Worm (Caenorhabditis elegans) whole organism, mixed stage, embryonic: ENCODE measurements around the gene srh-46.

Experiments used
- M03D4.4 ChIP-seq: sonication (generic microtip); optimal IDR thresholded peaks from 2 replicates; lab custom pipeline; 2017; ENCODE audit warnings: mild to moderate bottlenecking, missing genetic modification characterization, missing compliant biosample characterization
- blmp-1 ChIP-seq: fragments of 150-350 bp; optimal IDR thresholded peaks from 2 replicates; lab custom pipeline; 2014; ENCODE audit warnings: missing biosample characterization, missing genetic modification characterization
- ceh-39 ChIP-seq: fragments of 150-350 bp; optimal IDR thresholded peaks from 2 replicates; lab custom pipeline; 2014; ENCODE audit warnings: missing biosample characterization, missing genetic modification characterization
- ceh-43 ChIP-seq: fragments of 200-800 bp; sonication (Bioruptor generic); optimal IDR thresholded peaks from 2 replicates; lab custom pipeline; 2018; ENCODE audit warnings: mild to moderate bottlenecking, missing genetic modification characterization, moderate library complexity, missing compliant biosample characterization
- ceh-83 ChIP-seq: fragments of 200-800 bp; sonication (Bioruptor generic); optimal IDR thresholded peaks from 2 replicates; lab custom pipeline; 2018; ENCODE audit warnings: mild to moderate bottlenecking, missing genetic modification characterization, missing compliant biosample characterization
- ces-1 ChIP-seq: fragments of 150-350 bp; optimal IDR thresholded peaks from 2 replicates; lab custom pipeline; 2014; ENCODE audit warnings: missing biosample characterization, missing genetic modification reagents, missing genetic modification characterization
- cnd-1 ChIP-seq: fragments of 200-800 bp; sonication (Bioruptor generic); optimal IDR thresholded peaks from 2 replicates; lab custom pipeline; 2018; ENCODE audit warnings: mild to moderate bottlenecking, missing genetic modification characterization, missing compliant biosample characterization
- drap-1 ChIP-seq: fragments of 200-800 bp; sonication (Bioruptor generic); optimal IDR thresholded peaks from 3 replicates; lab custom pipeline; 2018; ENCODE audit warnings: mild to moderate bottlenecking, missing genetic modification characterization, missing compliant biosample characterization
- elt-1 ChIP-seq: sonication (generic microtip); optimal IDR thresholded peaks from 2 replicates; lab custom pipeline; 2017; ENCODE audit warnings: missing genetic modification characterization, mild to moderate bottlenecking, missing compliant biosample characterization, antibody characterized with exemption, moderate library complexity, borderline replicate concordance; ENCODE audit not compliant: insufficient read depth
- elt-3 ChIP-seq: fragments of 150-350 bp; optimal IDR thresholded peaks from 2 replicates; lab custom pipeline; 2014; ENCODE audit warnings: missing biosample characterization, missing genetic modification characterization
- flh-1 ChIP-seq: fragments of 200-800 bp; sonication (Bioruptor generic); optimal IDR thresholded peaks from 2 replicates; lab custom pipeline; 2018; ENCODE audit warnings: mild to moderate bottlenecking, missing genetic modification characterization, moderate library complexity, missing compliant biosample characterization
- ham-2 ChIP-seq: fragments of 200-800 bp; sonication (Bioruptor generic); optimal IDR thresholded peaks from 2 replicates; lab custom pipeline; 2018; ENCODE audit warnings: mild to moderate bottlenecking, missing genetic modification characterization, missing compliant biosample characterization
- hlh-1 ChIP-seq: fragments of 150-350 bp; optimal IDR thresholded peaks from 2 replicates; lab custom pipeline; 2014; ENCODE audit warnings: missing biosample characterization, missing genetic modification reagents, missing genetic modification characterization
- lin-13 ChIP-seq: fragments of 150-350 bp; optimal IDR thresholded peaks from 2 replicates; lab custom pipeline; 2014; ENCODE audit warnings: missing biosample characterization, missing genetic modification characterization
- lin-32 ChIP-seq: fragments of 200-800 bp; sonication (Bioruptor generic); optimal IDR thresholded peaks from 2 replicates; lab custom pipeline; 2018; ENCODE audit warnings: mild to moderate bottlenecking, missing genetic modification characterization, missing compliant biosample characterization
- lsy-2 ChIP-seq: fragments of 150-350 bp; optimal IDR thresholded peaks from 2 replicates; lab custom pipeline; 2014; ENCODE audit warnings: missing biosample characterization, missing genetic modification characterization
- mab-5 ChIP-seq: fragments of 150-350 bp; optimal IDR thresholded peaks from 2 replicates; lab custom pipeline; 2014; ENCODE audit warnings: missing biosample characterization, missing genetic modification characterization
- mep-1 ChIP-seq: fragments of 150-350 bp; optimal IDR thresholded peaks from 2 replicates; lab custom pipeline; 2017; ENCODE audit warnings: missing biosample characterization, missing genetic modification reagents, missing genetic modification characterization, inconsistent platforms
- mls-2 ChIP-seq: sonication (generic microtip); optimal IDR thresholded peaks from 2 replicates; lab custom pipeline; 2016; ENCODE audit warnings: mild to moderate bottlenecking, missing genetic modification characterization, moderate library complexity, missing compliant biosample characterization
- nhr-2 ChIP-seq: fragments of 150-350 bp; optimal IDR thresholded peaks from 2 replicates; lab custom pipeline; 2014; ENCODE audit warnings: missing biosample characterization, missing genetic modification characterization
- nhr-237 ChIP-seq: fragments of 150-350 bp; optimal IDR thresholded peaks from 2 replicates; lab custom pipeline; 2014; ENCODE audit warnings: missing biosample characterization, missing genetic modification characterization
- nhr-28 ChIP-seq: fragments of 150-350 bp; optimal IDR thresholded peaks from 2 replicates; lab custom pipeline; 2014; ENCODE audit warnings: missing biosample characterization, missing genetic modification characterization
- nhr-76 ChIP-seq: sonication (generic microtip); optimal IDR thresholded peaks from 2 replicates; lab custom pipeline; 2017; ENCODE audit warnings: missing biosample characterization, missing genetic modification characterization
- pha-4 ChIP-seq: fragments of 150-350 bp; optimal IDR thresholded peaks from 2 replicates; lab custom pipeline; 2018; ENCODE audit warnings: missing biosample characterization, missing genetic modification reagents, missing genetic modification characterization
- sem-2 ChIP-seq: fragments of 200-800 bp; sonication (Bioruptor generic); optimal IDR thresholded peaks from 2 replicates; lab custom pipeline; 2018; ENCODE audit warnings: mild to moderate bottlenecking, missing genetic modification characterization, missing compliant biosample characterization
- snpc-4 ChIP-seq: fragments of 150-350 bp; optimal IDR thresholded peaks from 2 replicates; lab custom pipeline; 2014; ENCODE audit warnings: missing biosample characterization, missing genetic modification characterization
- sptf-1 ChIP-seq: sonication (generic microtip); optimal IDR thresholded peaks from 2 replicates; lab custom pipeline; 2017; ENCODE audit warnings: mild to moderate bottlenecking, missing genetic modification characterization, moderate library complexity, missing compliant biosample characterization
- tbx-8 ChIP-seq: fragments of 200-800 bp; sonication (Bioruptor generic); optimal IDR thresholded peaks from 2 replicates; lab custom pipeline; 2018; ENCODE audit warnings: mild to moderate bottlenecking, missing genetic modification characterization, moderate library complexity, missing compliant biosample characterization
- unc-120 ChIP-seq: sonication (generic microtip); optimal IDR thresholded peaks from 2 replicates; lab custom pipeline; 2017; ENCODE audit warnings: missing genetic modification characterization, missing compliant biosample characterization; ENCODE audit not compliant: poor library complexity, severe bottlenecking
- unc-39 ChIP-seq: fragments of 150-350 bp; optimal IDR thresholded peaks from 2 replicates; lab custom pipeline; 2014; ENCODE audit warnings: missing biosample characterization, missing genetic modification characterization
- zip-8 ChIP-seq: fragments of 150-350 bp; optimal IDR thresholded peaks from 2 replicates; lab custom pipeline; 2014; ENCODE audit warnings: missing biosample characterization, missing genetic modification characterization
- ztf-11 ChIP-seq: fragments of 150-350 bp; optimal IDR thresholded peaks from 2 replicates; lab custom pipeline; 2014; ENCODE audit warnings: missing biosample characterization, missing genetic modification characterization

The srh-46 gene

DNA sequence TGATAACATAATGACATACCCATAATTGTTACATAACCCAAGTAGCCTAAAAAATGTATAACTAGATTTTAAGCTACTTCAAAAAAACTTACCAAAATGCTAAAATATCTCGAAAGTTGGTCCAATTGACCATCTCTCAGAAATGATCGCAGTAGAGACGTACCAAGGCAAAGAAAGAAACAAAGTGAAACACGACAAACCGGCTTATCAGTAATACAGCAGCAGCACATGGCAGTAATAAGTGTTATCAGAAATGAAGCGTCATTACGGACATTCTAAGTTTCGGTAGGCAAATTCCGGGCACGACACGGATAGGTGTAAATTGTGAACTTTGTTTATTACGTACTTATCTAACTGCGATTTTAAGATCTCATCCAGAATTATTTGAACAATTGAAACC is 37.2 kb downstream of the srh-46 start, which contains the start of gene cln-3.1:
TSS of gene cln-3.1 (minus strand) at position 171 of the 400 bp plus-strand sequence.
- TF ChIP-seq pha-4 (tag; lab: Kevin White, UChicago) (no peak), ceh-39 (tag; lab: Kevin White, UChicago) (no peak), flh-1 (GFP tag; lab: Kevin White, UChicago) (no peak), sptf-1 (no peak), unc-39 (tag; lab: Kevin White, UChicago) (no peak), ceh-83 (no peak), ztf-11 (tag; lab: Kevin White, UChicago) (no peak), ces-1 (GFP tag; lab: Kevin White, UChicago) (no peak), sem-2 (no peak), mep-1 (tag; lab: Kevin White, UChicago) (no peak), blmp-1 (no peak), lsy-2 (no peak), nhr-2 (tag; lab: Kevin White, UChicago) (no peak), nhr-28 (no peak), tbx-8 (no peak), nhr-76 (tag; lab: Kevin White, UChicago) (no peak), cnd-1 (tag; lab: Kevin White, UChicago) (no peak)

DNA sequence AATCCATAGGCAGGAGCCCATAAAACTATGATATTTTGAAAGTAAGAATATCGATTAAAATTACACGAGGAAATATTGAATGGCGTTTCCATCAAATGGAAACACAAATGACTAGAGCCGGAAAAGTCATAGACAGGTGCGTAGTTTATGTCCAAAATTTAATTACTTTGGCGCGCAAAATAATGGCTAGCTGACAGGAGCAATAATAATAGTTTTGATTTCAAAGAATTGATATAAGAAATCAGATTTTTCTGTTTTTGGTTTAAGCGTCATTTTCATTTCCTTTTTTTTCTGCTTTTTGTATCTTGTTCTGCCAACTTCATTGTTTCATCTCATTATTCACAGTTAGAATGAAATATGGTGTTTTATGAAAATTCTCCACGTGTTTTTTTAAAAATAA is 39.7 kb downstream of the srh-46 start, which contains the start of gene F07B10.4:
TSS of gene F07B10.4 (minus strand) at position 101 of the 400 bp plus-strand sequence.
- TF ChIP-seq nhr-76 (tag; lab: Kevin White, UChicago) (no peak), lin-13 (tag; lab: Kevin White, UChicago) (no peak), ztf-11 (tag; lab: Kevin White, UChicago) (no peak), nhr-237 (tag; lab: Kevin White, UChicago) (no peak), mls-2 (tag; lab: Kevin White, UChicago) (no peak), unc-39 (tag; lab: Kevin White, UChicago) (no peak), mep-1 (tag; lab: Kevin White, UChicago) (no peak), sptf-1 (no peak), nhr-28 (no peak), lin-32 (GFP tag; lab: Kevin White, UChicago) (no peak), sem-2 (no peak), zip-8 (no peak), pha-4 (tag; lab: Kevin White, UChicago) (no peak), mab-5 (no peak), M03D4.4 (tag; lab: Kevin White, UChicago) (no peak)

DNA sequence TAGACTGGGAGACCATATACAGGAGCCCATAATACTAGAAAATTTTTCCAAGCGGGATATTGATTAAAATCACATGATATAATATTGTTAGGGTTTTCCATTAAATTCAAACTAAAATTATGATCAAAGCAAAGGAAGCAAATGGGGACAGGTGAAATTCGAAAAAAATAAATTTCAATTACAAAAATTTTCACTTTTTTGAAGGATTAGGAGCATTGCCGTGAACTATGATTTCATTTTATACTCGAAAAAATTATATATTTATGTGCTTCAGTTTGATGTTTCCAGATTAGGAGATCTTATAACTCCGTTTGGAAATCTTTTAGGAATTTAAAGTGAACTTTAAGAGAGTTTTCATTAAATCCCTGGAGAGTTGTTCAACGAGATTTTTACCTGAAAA is 42.1 kb downstream of the srh-46 start, which contains the start of gene F07B10.7:
TSS of gene F07B10.7 (minus strand) at position 101 of the 400 bp plus-strand sequence.
- no peak for TF ChIP-seq mep-1 (tag; lab: Kevin White, UChicago)
- TF ChIP-seq mab-5: no peak
- TF ChIP-seq nhr-2 (tag; lab: Kevin White, UChicago): no peak
- no peak for TF ChIP-seq ceh-83
- no peak for TF ChIP-seq M03D4.4 (tag; lab: Kevin White, UChicago)
- TF ChIP-seq lin-32 (GFP tag; lab: Kevin White, UChicago): no peak
- no peak for TF ChIP-seq ceh-43 (GFP tag; lab: Kevin White, UChicago)
- no peak for TF ChIP-seq nhr-76 (tag; lab: Kevin White, UChicago)
- no peak for TF ChIP-seq pha-4 (tag; lab: Kevin White, UChicago)
- no peak for TF ChIP-seq mls-2 (tag; lab: Kevin White, UChicago)

DNA sequence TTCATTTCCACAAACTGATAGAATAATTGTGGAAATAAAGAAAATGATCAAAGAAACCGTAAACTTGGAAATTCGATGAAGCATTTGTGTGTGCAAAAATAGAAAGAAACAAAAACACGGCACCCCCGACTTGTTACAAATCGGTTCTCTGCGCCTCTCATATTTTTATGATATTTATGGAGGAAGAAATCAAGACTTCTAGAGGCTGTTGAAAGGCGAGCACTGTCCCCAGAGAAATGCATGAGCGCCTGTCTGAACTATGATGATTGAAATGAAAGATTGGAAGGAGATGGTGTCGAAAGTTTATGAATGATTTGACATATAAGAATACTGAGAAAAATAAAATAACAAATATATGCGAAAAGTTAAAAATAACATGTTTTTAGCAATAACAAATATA is 43.8 kb downstream of the srh-46 start, which contains the start of gene lgc-36:
TSS of gene lgc-36 (minus strand) at position 101 of the 400 bp plus-strand sequence.
- no peak for TF ChIP-seq nhr-237 (tag; lab: Kevin White, UChicago)
- TF ChIP-seq elt-1: no peak
- TF ChIP-seq cnd-1 (tag; lab: Kevin White, UChicago): no peak
- TF ChIP-seq snpc-4 (tag; lab: Kevin White, UChicago): no peak
- TF ChIP-seq mab-5: no peak
- no peak for TF ChIP-seq nhr-2 (tag; lab: Kevin White, UChicago)
- TF ChIP-seq ceh-83: no peak
- TF ChIP-seq unc-120 (tag; lab: Kevin White, UChicago): no peak
- no peak for TF ChIP-seq blmp-1
- no peak for TF ChIP-seq flh-1 (GFP tag; lab: Kevin White, UChicago)
- TF ChIP-seq ham-2 (GFP tag; lab: Kevin White, UChicago): no peak
- no peak for TF ChIP-seq nhr-28
- TF ChIP-seq lsy-2: no peak
- no peak for TF ChIP-seq unc-39 (tag; lab: Kevin White, UChicago)
- no peak for TF ChIP-seq zip-8

DNA sequence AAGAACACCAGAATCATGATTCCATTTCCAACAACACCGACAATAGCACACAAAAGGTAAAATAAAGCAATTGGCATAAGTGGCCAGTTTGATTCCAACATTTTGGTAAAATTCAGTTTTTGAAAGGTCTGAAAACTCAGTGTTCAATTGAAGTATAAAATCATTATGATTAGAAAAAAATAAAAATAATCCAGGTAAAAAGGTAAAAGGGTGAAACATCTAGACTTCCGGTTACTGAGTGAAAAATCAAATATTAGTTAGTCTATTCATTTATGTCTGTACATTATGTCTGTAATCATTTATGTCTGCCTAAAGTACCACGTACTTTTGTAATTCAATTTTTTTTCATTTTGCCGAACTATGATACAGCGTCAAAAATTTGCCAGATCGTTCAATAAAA is 47.7 kb downstream of the srh-46 start, which contains the start of gene srsx-31:
TSS of gene srsx-31 (minus strand) at position 101 of the 400 bp plus-strand sequence.
- TF ChIP-seq elt-3 (no peak), ceh-39 (tag; lab: Kevin White, UChicago) (no peak), nhr-237 (tag; lab: Kevin White, UChicago) (no peak), hlh-1 (tag; lab: Kevin White, UChicago) (no peak), ham-2 (GFP tag; lab: Kevin White, UChicago) (no peak), lin-13 (tag; lab: Kevin White, UChicago) (no peak), tbx-8 (no peak), nhr-2 (tag; lab: Kevin White, UChicago) (no peak), ceh-43 (GFP tag; lab: Kevin White, UChicago) (no peak), unc-39 (tag; lab: Kevin White, UChicago) (no peak), drap-1 (GFP tag; lab: Kevin White, UChicago) (no peak), zip-8 (no peak), nhr-76 (tag; lab: Kevin White, UChicago) (no peak), sptf-1 (no peak)
